Worm (Caenorhabditis elegans) whole organism, midembryonic: ENCODE results near the gene sod-1.

ENCODE experiments used
- T22C8.4 ChIP-seq: fragments of 200-800 bp; sonication (Bioruptor generic); IDR thresholded peaks from 2 replicates; pipeline ENCODE4 v1.3.6; 2022; ENCODE audit warnings: missing genetic modification characterization, missing compliant biosample characterization
- cog-1 ChIP-seq: sonication (generic microtip); optimal IDR thresholded peaks from 2 replicates; lab custom pipeline; 2016; ENCODE audit warnings: missing genetic modification characterization, missing compliant biosample characterization
- flt-1 ChIP-seq: fragments of 200-800 bp; sonication (Bioruptor generic); IDR thresholded peaks from 2 replicates; pipeline ENCODE4 v1.3.6; 2022; ENCODE audit warnings: missing genetic modification characterization, missing compliant biosample characterization
- klf-2 ChIP-seq: fragments of 200-800 bp; sonication (Bioruptor generic); conservative IDR thresholded peaks from 2 replicates; pipeline ENCODE4 v1.3.6; 2022; ENCODE audit warnings: missing genetic modification reagents, missing genetic modification characterization, missing compliant biosample characterization
- med-1 ChIP-seq: sonication (generic microtip); optimal IDR thresholded peaks from 2 replicates; lab custom pipeline; 2017; ENCODE audit warnings: missing genetic modification characterization, mild to moderate bottlenecking, missing compliant biosample characterization, antibody characterized with exemption, missing genetic modification reagents; ENCODE audit not compliant: insufficient read depth
- ref-1 ChIP-seq: fragments of 200-800 bp; sonication (Bioruptor generic); conservative IDR thresholded peaks from 2 replicates; pipeline ENCODE4 v1.3.6; 2022; ENCODE audit warnings: missing genetic modification reagents, missing genetic modification characterization, missing compliant biosample characterization
- tab-1 ChIP-seq: fragments of 200-800 bp; sonication (Bioruptor generic); IDR thresholded peaks from 2 replicates; pipeline ENCODE4 v1.3.6; 2022; ENCODE audit warnings: missing genetic modification characterization, missing compliant biosample characterization
- ztf-23 ChIP-seq: fragments of 200-800 bp; sonication (Bioruptor generic); IDR thresholded peaks from 2 replicates; pipeline ENCODE4 v1.3.6; 2022; ENCODE audit warnings: missing genetic modification reagents, missing genetic modification characterization, missing compliant biosample characterization
- ztf-29 ChIP-seq: fragments of 200-800 bp; sonication (Bioruptor generic); IDR thresholded peaks from 2 replicates; pipeline ENCODE4 v1.3.6; 2022; ENCODE audit warnings: missing genetic modification reagents, missing genetic modification characterization, missing compliant biosample characterization

sod-1 gene

ce11 chrII:6973501-6973900 lies at the start of gene sod-1:
Gene sod-1 (minus strand): TSS chrII:6973887.
- no peak for TF ChIP-seq klf-2 (GFP tag; lab: Robert Waterston, UW)
- no peak for TF ChIP-seq flt-1 (GFP tag; lab: Robert Waterston, UW)
- no peak for TF ChIP-seq ztf-23 (GFP tag; lab: Robert Waterston, UW)
- no peak for TF ChIP-seq tab-1 (GFP tag; lab: Robert Waterston, UW)
- no peak for TF ChIP-seq T22C8.4 (GFP tag; lab: Robert Waterston, UW)
- TF ChIP-seq ztf-29 (GFP tag; lab: Robert Waterston, UW): no peak
- no peak for TF ChIP-seq cog-1
- TF ChIP-seq ref-1 (GFP tag; lab: Robert Waterston, UW): no peak
- TF ChIP-seq med-1 (GFP tag; lab: Kevin White, UChicago): no peak

DNA sequence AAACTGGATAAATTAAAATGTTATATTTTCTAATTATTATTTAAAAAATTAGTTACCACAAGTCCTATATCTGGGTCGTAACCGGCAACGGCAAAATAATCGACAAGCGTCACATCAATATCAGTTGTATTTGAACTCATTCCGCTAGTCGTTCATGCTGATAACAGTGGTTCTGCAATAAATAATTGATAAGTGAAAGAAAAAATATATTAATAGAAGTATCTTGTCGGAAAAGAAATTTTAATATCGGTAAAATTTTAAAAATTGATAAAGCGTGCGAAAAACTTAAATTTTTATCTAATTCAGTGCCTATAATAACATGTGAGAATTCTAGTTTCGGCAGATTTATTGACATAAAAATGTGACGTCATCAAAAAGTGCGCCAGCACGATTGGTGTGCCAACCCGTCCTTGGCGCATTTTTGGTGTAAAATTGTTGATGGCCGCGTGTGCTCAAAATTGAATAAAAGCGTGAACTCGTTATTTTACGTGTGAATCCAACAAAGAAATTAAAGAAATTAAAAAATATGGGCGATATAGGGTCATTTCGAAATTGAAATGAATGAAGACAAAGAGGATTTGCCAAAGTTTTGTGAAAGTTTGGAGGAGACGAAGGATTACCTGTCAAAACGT lies 48.8 kb upstream of the sod-1 start, which contains the start of the genes lst-6 and lst-5:
lst-6 (minus strand) TSS at position 140 of the 632 bp plus-strand sequence.
lst-5 (plus strand) TSS at position 544 of the 632 bp plus-strand sequence.
- no peak for TF ChIP-seq tab-1 (GFP tag; lab: Robert Waterston, UW)
- TF ChIP-seq med-1 (GFP tag; lab: Kevin White, UChicago): peak; percentile 10
- no peak for TF ChIP-seq T22C8.4 (GFP tag; lab: Robert Waterston, UW)
- no peak for TF ChIP-seq ref-1 (GFP tag; lab: Robert Waterston, UW)
- no peak for TF ChIP-seq cog-1
- TF ChIP-seq klf-2 (GFP tag; lab: Robert Waterston, UW): no peak
- TF ChIP-seq ztf-29 (GFP tag; lab: Robert Waterston, UW): no peak

- TF ChIP-seq T22C8.4 (GFP tag; lab: Robert Waterston, UW): no peak
- no peak for TF ChIP-seq med-1 (GFP tag; lab: Kevin White, UChicago)
- TF ChIP-seq ztf-29 (GFP tag; lab: Robert Waterston, UW): no peak
- TF ChIP-seq klf-2 (GFP tag; lab: Robert Waterston, UW): no peak
- TF ChIP-seq cog-1: no peak
- TF ChIP-seq tab-1 (GFP tag; lab: Robert Waterston, UW): no peak
- TF ChIP-seq flt-1 (GFP tag; lab: Robert Waterston, UW): no peak
- TF ChIP-seq ref-1 (GFP tag; lab: Robert Waterston, UW): no peak
- TF ChIP-seq ztf-23 (GFP tag; lab: Robert Waterston, UW): no peak
These were observed 38.9 kb upstream of the sod-1 start, which contains the start of gene sqv-7 for ce11 chrII:7012592-7012991. Gene sqv-7 (minus strand): TSS chrII:7012692.

ce11 chrII:7002956-7003357 lies 29.3 kb upstream of the sod-1 start:
- TF ChIP-seq tab-1 (GFP tag; lab: Robert Waterston, UW) (no peak), ztf-29 (GFP tag; lab: Robert Waterston, UW) (no peak), klf-2 (GFP tag; lab: Robert Waterston, UW) (peak; percentile 58; the same call in 1 of the 2 replicates), ref-1 (GFP tag; lab: Robert Waterston, UW) (no peak), ztf-23 (GFP tag; lab: Robert Waterston, UW) (peak; percentile 71; the same call in 1 of the 2 replicates), flt-1 (GFP tag; lab: Robert Waterston, UW) (peak; percentile 71; the same call in 1 of the 2 replicates), med-1 (GFP tag; lab: Kevin White, UChicago) (no peak), cog-1 (no peak), T22C8.4 (GFP tag; lab: Robert Waterston, UW) (no peak)

DNA sequence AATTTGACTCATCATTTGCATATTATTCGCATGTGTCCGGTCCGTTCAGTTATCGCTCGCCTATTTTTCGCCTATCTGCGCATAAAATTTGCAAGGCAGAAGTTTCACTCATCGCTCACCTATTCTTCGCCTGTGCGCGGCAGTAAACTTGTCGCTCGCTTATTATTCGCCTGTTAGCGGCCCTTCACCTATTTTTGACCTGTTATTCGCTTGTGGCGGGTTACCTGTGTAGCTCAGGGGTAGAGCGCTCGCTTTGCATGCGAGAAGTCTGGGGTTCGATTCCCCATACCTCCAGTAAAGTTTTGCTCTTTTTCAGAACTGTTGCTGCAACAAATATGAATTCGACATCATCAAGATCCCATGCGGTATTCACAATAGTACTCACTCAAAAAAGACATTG lies 27.7 kb upstream of the sod-1 start:
- TF ChIP-seq ztf-23 (GFP tag; lab: Robert Waterston, UW): peak; percentile 89
- TF ChIP-seq klf-2 (GFP tag; lab: Robert Waterston, UW): peak; percentile 85
- TF ChIP-seq med-1 (GFP tag; lab: Kevin White, UChicago): peak; percentile 7
- peak; percentile 95 for TF ChIP-seq tab-1 (GFP tag; lab: Robert Waterston, UW)
- TF ChIP-seq flt-1 (GFP tag; lab: Robert Waterston, UW): peak; percentile 98
- peak; percentile 92 for TF ChIP-seq ref-1 (GFP tag; lab: Robert Waterston, UW)
- TF ChIP-seq ztf-29 (GFP tag; lab: Robert Waterston, UW): peak; percentile 93
- peak; percentile 88 for TF ChIP-seq T22C8.4 (GFP tag; lab: Robert Waterston, UW)
- TF ChIP-seq cog-1: peak; percentile 38

- no peak for TF ChIP-seq flt-1 (GFP tag; lab: Robert Waterston, UW)
- no peak for TF ChIP-seq cog-1
- no peak for TF ChIP-seq tab-1 (GFP tag; lab: Robert Waterston, UW)
- no peak for TF ChIP-seq ztf-23 (GFP tag; lab: Robert Waterston, UW)
- no peak for TF ChIP-seq ztf-29 (GFP tag; lab: Robert Waterston, UW)
- TF ChIP-seq klf-2 (GFP tag; lab: Robert Waterston, UW): no peak
- no peak for TF ChIP-seq ref-1 (GFP tag; lab: Robert Waterston, UW)
- TF ChIP-seq med-1 (GFP tag; lab: Kevin White, UChicago): no peak
- TF ChIP-seq T22C8.4 (GFP tag; lab: Robert Waterston, UW): no peak
These were observed 21.9 kb upstream of the sod-1 start for ce11 chrII:6995583-6995982.

- no peak for TF ChIP-seq cog-1
- TF ChIP-seq klf-2 (GFP tag; lab: Robert Waterston, UW): no peak
- TF ChIP-seq ztf-23 (GFP tag; lab: Robert Waterston, UW): no peak
- TF ChIP-seq med-1 (GFP tag; lab: Kevin White, UChicago): no peak
- TF ChIP-seq flt-1 (GFP tag; lab: Robert Waterston, UW): no peak
- no peak for TF ChIP-seq ref-1 (GFP tag; lab: Robert Waterston, UW)
- TF ChIP-seq tab-1 (GFP tag; lab: Robert Waterston, UW): no peak
- no peak for TF ChIP-seq ztf-29 (GFP tag; lab: Robert Waterston, UW)
- TF ChIP-seq T22C8.4 (GFP tag; lab: Robert Waterston, UW): no peak
These were observed 21.0 kb upstream of the sod-1 start, which contains the start of gene unc-104 for ce11 chrII:6994677-6995076. Gene unc-104 (plus strand): TSS chrII:6994987.

DNA sequence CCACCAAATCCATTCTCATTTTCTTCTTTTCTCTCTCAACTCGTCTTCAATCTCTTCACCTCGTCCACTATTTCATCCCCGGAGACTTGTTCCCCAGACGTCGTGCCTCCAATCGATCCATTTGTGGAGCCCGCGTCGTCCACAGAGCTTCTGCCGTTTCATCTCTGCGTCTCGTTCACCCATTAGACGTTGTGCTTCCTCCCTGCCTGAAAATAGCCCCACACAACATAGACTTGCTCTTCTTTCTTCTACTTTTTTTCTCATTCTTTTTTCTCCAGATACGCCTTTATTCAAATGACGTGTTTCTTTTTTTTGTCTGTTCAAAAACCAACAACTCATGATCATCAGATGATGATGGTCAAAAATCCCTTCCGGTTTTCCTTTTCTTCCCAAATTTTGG lies 19.3 kb upstream of the sod-1 start:
- TF ChIP-seq T22C8.4 (GFP tag; lab: Robert Waterston, UW) (no peak), tab-1 (GFP tag; lab: Robert Waterston, UW) (no peak), ztf-29 (GFP tag; lab: Robert Waterston, UW) (no peak), cog-1 (no peak), ztf-23 (GFP tag; lab: Robert Waterston, UW) (no peak), flt-1 (GFP tag; lab: Robert Waterston, UW) (no peak), klf-2 (GFP tag; lab: Robert Waterston, UW) (no peak), med-1 (GFP tag; lab: Kevin White, UChicago) (no peak), ref-1 (GFP tag; lab: Robert Waterston, UW) (no peak)
